Worm (Caenorhabditis elegans) whole organism, L1 larva: ENCODE measurements around the gene ZK688.4.

Experiments
- ama-1 ChIP-seq: fragments of 150-350 bp; optimal IDR thresholded peaks from 2 replicates; lab custom pipeline; 2014
- blmp-1 ChIP-seq: fragments of 150-350 bp; optimal IDR thresholded peaks from 2 replicates; lab custom pipeline; 2014; ENCODE audit warnings: missing biosample characterization, missing genetic modification characterization
- egl-13 ChIP-seq: sonication (generic microtip); optimal IDR thresholded peaks from 2 replicates; lab custom pipeline; 2016; ENCODE audit warnings: missing genotype, missing genetic modification reagents, missing genetic modification characterization, missing compliant biosample characterization
- fkh-8 ChIP-seq: sonication (generic microtip); optimal IDR thresholded peaks from 2 replicates; lab custom pipeline; 2016; ENCODE audit warnings: mild to moderate bottlenecking, missing genetic modification characterization, missing compliant biosample characterization
- fos-1 ChIP-seq: fragments of 150-350 bp; optimal IDR thresholded peaks from 2 replicates; lab custom pipeline; 2014; ENCODE audit warnings: missing biosample characterization, missing genetic modification characterization
- isw-1 ChIP-seq: fragments of 200-800 bp; sonication (Bioruptor generic); IDR thresholded peaks from 2 replicates; pipeline ENCODE4 v1.3.6; 2022; ENCODE audit warnings: missing genetic modification characterization, missing compliant biosample characterization
- skn-1 ChIP-seq: fragments of 150-350 bp; optimal IDR thresholded peaks from 2 replicates; lab custom pipeline; 2014; ENCODE audit warnings: missing biosample characterization, missing genetic modification characterization
- tbx-2 ChIP-seq: sonication (generic microtip); optimal IDR thresholded peaks from 2 replicates; lab custom pipeline; 2016; ENCODE audit warnings: missing genetic modification characterization, missing compliant biosample characterization

DNA sequence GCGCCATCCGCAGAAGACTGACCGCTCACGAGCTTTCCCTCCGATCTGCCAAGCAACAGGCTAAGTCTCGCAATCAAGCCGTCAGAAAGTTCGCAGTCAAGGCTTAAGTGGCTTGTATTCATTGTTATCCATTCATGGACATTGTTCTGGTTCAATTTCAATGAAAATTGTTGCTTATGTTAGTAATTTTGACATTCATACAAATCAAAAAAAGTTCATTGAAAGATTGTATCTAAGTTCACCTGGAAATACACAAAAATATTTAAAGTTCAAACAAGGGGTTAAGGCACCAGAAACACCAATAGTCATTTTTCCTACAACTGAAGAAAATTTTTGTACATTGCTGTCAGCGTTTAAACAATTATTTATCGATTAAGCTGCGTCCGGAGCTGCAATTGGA, 39.4 kb upstream of the ZK688.4 start:
- TF ChIP-seq tbx-2 (tag; lab: Kevin White, UChicago): no peak
- no peak for TF ChIP-seq skn-1 (tag; lab: Kevin White, UChicago)
- no peak for TF ChIP-seq ama-1
- no peak for TF ChIP-seq fkh-8 (tag; lab: Kevin White, UChicago)
- no peak for TF ChIP-seq egl-13 (tag; lab: Kevin White, UChicago)
- no peak for TF ChIP-seq fos-1
- no peak for TF ChIP-seq isw-1 (GFP tag; lab: Robert Waterston, UW)
- TF ChIP-seq blmp-1 (tag; lab: Kevin White, UChicago): no peak
